Worm (Caenorhabditis elegans): ENCODE measurements around the gene ent-4.
A peak's percentile ranks its signal among the peaks of the same experiment; 100 is the strongest.

The ent-4 gene

DNA sequence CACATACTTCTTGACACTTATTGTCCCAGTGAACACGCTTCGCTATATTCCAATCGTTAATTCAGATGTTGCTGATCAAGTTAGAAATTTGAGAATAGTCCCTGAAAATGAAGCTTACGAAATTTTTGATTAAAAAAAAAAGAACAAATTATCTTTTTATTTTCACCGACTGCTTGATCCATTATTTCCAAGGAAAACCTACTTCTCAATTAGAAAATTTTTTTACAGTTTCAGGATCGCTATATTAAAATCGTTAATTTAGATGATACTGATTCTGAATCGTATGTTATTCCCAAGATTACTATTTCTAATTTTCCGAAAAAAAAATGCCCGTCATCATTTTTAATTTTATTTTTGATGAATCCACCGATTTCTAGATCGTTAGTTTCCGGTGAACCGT is 28.1 kb upstream of the ent-4 start, which contains the start of gene T23G4.127:
T23G4.127 (minus strand) TSS at position 101 of the 400 bp plus-strand sequence.
- TF ChIP-seq ZK337.2 (GFP tag; IDR thresholded peaks at IDR 0.05) (no peak), zip-2 (tag; optimal IDR thresholded peaks at IDR 0.05) (no peak), fos-1 (tag; optimal IDR thresholded peaks at IDR 0.05) (no peak), lsy-2 (tag; optimal IDR thresholded peaks at IDR 0.05) (no peak), F10B5.3 (tag; optimal IDR thresholded peaks at IDR 0.05) (no peak), unc-130 (GFP tag; optimal IDR thresholded peaks at IDR 0.05) (no peak), pha-4 (GFP tag; IDR thresholded peaks at IDR 0.05) (no peak), pha-4 (tag; optimal IDR thresholded peaks at IDR 0.05) (no peak), lin-13 (GFP tag; optimal IDR thresholded peaks at IDR 0.05) (no peak), nhr-77 (tag; optimal IDR thresholded peaks at IDR 0.05) (no peak), ctbp-1 (GFP tag; IDR thresholded peaks at IDR 0.05) (no peak), ceh-28 (tag; optimal IDR thresholded peaks at IDR 0.05) (no peak), duxl-1 (tag; optimal IDR thresholded peaks at IDR 0.05; ENCODE audit: poor library complexity) (no peak)

DNA sequence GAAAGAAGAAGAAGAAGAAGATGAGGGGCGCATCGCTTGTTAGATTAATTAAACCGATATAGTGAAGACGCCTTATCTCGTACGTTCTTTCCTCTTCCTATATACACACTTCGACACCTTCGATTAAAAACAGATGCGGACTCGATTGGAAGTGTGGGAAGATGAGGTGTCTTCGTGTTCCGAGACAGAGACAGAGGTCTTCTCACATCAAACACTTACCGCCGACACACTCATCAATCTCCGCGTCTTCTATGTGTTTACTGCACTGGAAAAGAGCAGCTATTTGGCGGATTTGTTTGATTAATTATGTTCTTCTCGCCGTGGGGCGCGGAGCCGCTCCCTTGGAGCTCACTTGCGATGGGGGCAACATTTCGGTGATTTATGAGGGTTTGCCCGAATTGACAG is 27.3 kb upstream of the ent-4 start:
- TF ChIP-seq nhr-77 (tag; optimal IDR thresholded peaks at IDR 0.05) (no peak), mxl-2 (GFP tag; conservative IDR thresholded peaks at IDR 0.05) (no peak), mxl-3 (GFP tag; optimal IDR thresholded peaks at IDR 0.05) (no peak), lin-39 (tag; optimal IDR thresholded peaks at IDR 0.05) (peak; percentile 72), fkh-10 (GFP tag; optimal IDR thresholded peaks at IDR 0.05) (no peak), F49E8.2 (tag; optimal IDR thresholded peaks at IDR 0.05; ENCODE audit: borderline replicate concordance) (no peak), T26A8.4 (GFP tag; IDR thresholded peaks at IDR 0.05) (no peak), unc-62 (GFP tag; optimal IDR thresholded peaks at IDR 0.05 in 1 of 2) (peak in 1 of 2 experiments; percentile 97), unc-62 (tag; optimal IDR thresholded peaks at IDR 0.05) (peak; percentile 1), duxl-1 (tag; optimal IDR thresholded peaks at IDR 0.05; ENCODE audit: poor library complexity) (no peak), rbr-2 (tag; optimal IDR thresholded peaks at IDR 0.05) (peak; percentile 2), tra-1 (GFP tag; IDR thresholded peaks at IDR 0.05) (peak; percentile 48; the same call in 1 of the 2 replicates), lsy-2 (tag; optimal IDR thresholded peaks at IDR 0.05) (peak in 1 of 2 experiments; percentile 21), Y105C5A.15 (GFP tag; IDR thresholded peaks at IDR 0.05) (no peak), ceh-20 (GFP tag; IDR thresholded peaks at IDR 0.05) (peak; percentile 94), lir-3 (tag; optimal IDR thresholded peaks at IDR 0.05) (no peak), dve-1 (tag; optimal IDR thresholded peaks at IDR 0.05; ENCODE audit: insufficient read depth) (no peak), vab-7 (GFP tag; IDR thresholded peaks at IDR 0.05) (0 out of 2 replicates have a peak, but pooled peaks have one; percentile 13), zag-1 (tag; optimal IDR thresholded peaks at IDR 0.05) (no peak), ceh-82 (tag; optimal IDR thresholded peaks at IDR 0.05) (no peak), hlh-30 (tag; optimal IDR thresholded peaks at IDR 0.05; ENCODE audit: insufficient read depth) (no peak), saeg-2 (GFP tag; IDR thresholded peaks at IDR 0.05) (no peak), mdt-29 (GFP tag; IDR thresholded peaks at IDR 0.05) (no peak), hif-1 (tag; optimal IDR thresholded peaks at IDR 0.05) (no peak), spr-3 (GFP tag; optimal IDR thresholded peaks at IDR 0.05) (no peak), Y75B8A.6 (GFP tag; IDR thresholded peaks at IDR 0.05) (no peak), F26F4.8 (GFP tag; conservative IDR thresholded peaks at IDR 0.05) (no peak), ctbp-1 (GFP tag; IDR thresholded peaks at IDR 0.05) (no peak), mep-1 (tag; optimal IDR thresholded peaks at IDR 0.05) (peak; percentile 20), pqm-1 (tag; optimal IDR thresholded peaks at IDR 0.05) (no peak), aly-2 (tag; optimal IDR thresholded peaks at IDR 0.05) (no peak), lim-7 (GFP tag; IDR thresholded peaks at IDR 0.05) (no peak), nhr-111 (GFP tag; optimal IDR thresholded peaks at IDR 0.05) (no peak), skn-1 (tag; optimal IDR thresholded peaks at IDR 0.05) (no peak), nhr-76 (tag; optimal IDR thresholded peaks at IDR 0.05) (no peak), ceh-28 (tag; optimal IDR thresholded peaks at IDR 0.05) (no peak), dpl-1 (GFP tag; optimal IDR thresholded peaks at IDR 0.05) (no peak), zip-2 (tag; optimal IDR thresholded peaks at IDR 0.05) (no peak), aha-1 (tag) (no peak), nhr-237 (tag; optimal IDR thresholded peaks at IDR 0.05) (no peak), nhr-102 (tag; optimal IDR thresholded peaks at IDR 0.05) (no peak), F37D6.2 (tag; optimal IDR thresholded peaks at IDR 0.05) (no peak), tag-97 (GFP tag; IDR thresholded peaks at IDR 0.05) (no peak)

All from whole organism, L4 larva.